Worm (Caenorhabditis elegans) whole organism, dauer: ENCODE data around the gene F21D9.8.
"Not testable (repeated sequence)": the region's sequence is repeated elsewhere in the genome, so short reads cannot be mapped to it uniquely, and the experiment has no call there.

Experiments
- unc-62 ChIP-seq: sonication (generic microtip); optimal IDR thresholded peaks from 2 replicates; lab custom pipeline; 2017; ENCODE audit warnings: missing biosample characterization, missing genetic modification reagents, missing genetic modification characterization

The F21D9.8 gene

DNA sequence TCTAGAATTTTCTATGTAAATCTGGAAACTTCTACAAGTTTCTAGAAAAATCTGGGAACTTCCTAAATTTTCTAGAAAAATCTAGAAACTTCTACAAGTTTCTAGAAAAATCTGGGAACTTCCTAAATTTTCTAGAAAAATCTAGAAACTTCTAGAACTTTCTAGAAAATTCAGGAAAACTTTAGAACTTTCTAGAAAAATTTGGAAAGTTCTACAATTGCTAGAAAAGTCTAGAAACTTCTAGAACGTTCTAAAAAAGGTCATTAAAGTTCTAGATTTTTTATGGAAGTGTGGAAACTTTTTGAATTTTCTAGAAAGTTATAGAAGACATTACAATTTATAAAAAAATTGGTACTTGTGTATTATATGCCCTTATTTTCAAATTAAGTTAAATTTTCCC, 13.2 kb upstream of the F21D9.8 start, which contains the start of gene F55C9.5:
Gene F55C9.5, minus strand, starts transcription at position 101 of the 400 bp plus-strand sequence.
- no peak for TF ChIP-seq unc-62 (GFP tag; lab: Kevin White, UChicago)

DNA sequence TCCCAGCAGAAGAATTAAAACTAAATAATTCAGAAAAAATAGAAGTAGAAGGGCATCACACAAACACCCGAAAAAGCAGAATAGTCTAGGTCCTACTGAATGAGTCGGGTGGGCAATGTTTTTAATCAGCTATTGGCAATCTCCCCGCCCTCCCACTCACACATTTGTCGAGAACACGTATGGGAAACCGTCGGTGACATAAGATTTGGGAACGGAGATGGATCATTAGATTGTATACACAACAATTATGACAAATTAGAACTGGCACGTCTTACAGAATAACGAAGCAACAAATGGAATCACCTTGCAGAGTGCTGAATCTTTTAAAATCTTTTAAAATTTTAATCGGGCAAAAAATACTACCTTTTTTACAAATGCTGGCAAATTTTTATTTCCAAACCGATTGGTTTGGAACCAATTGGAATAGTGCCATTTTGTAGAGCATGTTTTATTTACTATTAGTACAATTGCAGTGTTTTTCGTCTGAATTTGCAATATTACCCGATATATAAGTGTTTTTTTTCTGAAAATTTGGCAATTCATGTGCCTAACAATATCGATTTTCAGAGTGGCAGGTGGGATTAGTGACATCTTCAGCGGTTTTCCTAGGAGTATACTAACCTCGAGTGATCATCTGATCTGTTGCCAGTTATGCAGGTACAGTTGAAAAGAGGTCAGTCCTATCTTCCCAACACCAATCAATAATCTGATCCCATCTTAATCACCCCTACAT, 8.5 kb upstream of the F21D9.8 start, which contains the start of the genes F55C9.3 and fbxb-57:
Gene F55C9.3, minus strand, starts transcription at position 101 of the 733 bp plus-strand sequence.
Gene fbxb-57, plus strand, starts transcription at position 683 of the 733 bp plus-strand sequence.
- TF ChIP-seq unc-62 (GFP tag; lab: Kevin White, UChicago) = no peak

DNA sequence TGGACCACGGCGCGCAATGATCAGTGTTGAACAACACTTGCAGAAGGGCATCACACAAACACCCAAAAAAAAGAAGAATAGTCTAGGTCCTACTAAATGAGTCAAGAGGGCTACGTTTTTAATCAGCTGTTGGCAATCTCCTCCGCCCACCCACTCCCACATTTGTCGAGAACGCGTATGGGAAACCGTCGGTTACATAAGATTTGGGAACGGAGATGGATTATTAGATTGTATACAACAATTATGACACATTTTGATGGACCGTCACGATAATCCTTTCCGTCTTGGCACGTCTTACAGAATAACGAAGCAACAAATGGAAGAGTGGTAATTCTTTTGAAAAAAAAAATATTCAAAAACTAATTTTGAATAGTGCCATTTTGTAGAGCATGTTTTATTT, 6.1 kb upstream of the F21D9.8 start:
- TF ChIP-seq unc-62 (GFP tag; lab: Kevin White, UChicago) = no peak

DNA sequence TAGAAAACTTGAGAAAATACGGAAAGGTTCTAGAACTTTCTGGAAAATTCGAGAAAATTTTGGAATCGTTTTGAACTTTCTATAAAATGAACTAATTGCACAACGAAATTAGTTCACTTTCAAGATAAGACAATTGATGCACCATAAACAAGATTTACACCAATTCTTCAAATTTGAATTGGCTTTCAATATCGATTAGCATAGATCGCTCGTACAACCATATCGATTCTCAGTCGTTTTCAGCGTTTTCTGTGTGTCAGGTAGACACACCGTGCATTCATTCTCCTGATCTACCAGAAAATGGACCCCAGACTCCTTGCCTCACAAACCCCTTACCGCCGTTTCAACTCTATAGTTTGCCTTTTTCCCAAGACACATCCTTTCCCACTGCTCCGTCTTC, 2.5 kb upstream of the F21D9.8 start, which contains the start of gene fbxb-117:
Gene fbxb-117, plus strand, starts transcription at position 301 of the 400 bp plus-strand sequence.
- TF ChIP-seq unc-62 (GFP tag; lab: Kevin White, UChicago) = no peak

DNA sequence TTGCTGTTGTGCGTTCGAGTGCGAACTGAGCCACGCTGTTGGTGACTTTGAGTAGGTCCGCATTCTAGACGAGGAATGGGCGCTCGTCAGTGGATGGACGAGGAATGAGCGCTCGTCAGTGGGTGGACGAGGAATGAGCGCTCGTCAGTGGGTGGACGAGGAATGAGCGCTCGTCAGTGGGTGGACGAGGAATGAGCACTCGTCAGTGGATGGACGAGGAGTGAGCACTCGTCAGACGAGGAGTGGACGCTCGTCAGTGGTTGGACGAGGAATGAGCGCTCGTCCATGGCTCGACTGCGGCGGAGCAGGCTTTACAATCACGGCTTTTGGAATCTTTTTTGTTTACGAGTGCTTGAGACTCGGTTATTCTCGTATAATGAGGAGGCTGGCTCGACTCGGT, 1.3 kb downstream of the F21D9.8 start:
- TF ChIP-seq unc-62 (GFP tag; lab: Kevin White, UChicago) = no peak

DNA sequence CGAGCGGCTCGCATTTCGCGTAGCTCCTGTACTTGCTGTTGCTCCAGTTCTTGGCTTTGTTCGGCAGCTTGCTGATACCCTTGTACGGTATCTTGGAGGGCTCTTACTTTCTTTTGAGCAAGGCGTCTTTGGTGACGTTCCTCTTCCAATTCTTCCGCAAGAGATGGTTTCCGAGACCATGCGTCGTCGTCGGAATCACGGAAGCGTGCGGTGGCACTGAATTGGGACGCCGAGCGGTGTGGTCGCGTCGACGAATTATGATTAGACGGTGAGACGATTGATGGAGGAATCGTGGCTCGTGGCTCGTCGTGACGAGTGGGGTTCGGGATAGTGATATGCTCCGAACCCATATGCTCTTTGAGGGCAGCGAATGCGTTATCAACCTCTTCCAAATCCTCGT, 3.4 kb downstream of the F21D9.8 start:
- no peak for TF ChIP-seq unc-62 (GFP tag; lab: Kevin White, UChicago)

DNA sequence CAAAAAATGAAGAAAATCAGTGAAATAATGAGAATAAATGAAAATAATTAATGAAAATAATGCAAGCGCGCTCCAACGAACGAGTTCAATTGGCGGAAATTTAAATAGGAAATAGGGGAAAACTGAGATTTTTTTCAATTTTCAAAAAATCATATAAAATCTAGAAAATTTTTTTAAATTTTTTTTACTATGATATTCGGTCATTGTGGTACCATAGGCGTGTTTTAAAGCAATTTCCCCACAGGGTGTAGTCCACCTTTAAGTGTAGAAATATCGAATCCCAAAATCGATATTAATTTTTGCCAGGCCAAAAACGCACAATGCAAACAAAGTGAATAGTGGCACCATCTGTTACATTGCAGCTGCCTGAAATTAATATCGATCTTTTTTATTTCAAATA, 15.6 kb downstream of the F21D9.8 start, which contains the start of gene F21D9.1:
Gene F21D9.1, plus strand, starts transcription at position 301 of the 400 bp plus-strand sequence.
- TF ChIP-seq unc-62 (GFP tag; lab: Kevin White, UChicago) = not testable (repeated sequence)

DNA sequence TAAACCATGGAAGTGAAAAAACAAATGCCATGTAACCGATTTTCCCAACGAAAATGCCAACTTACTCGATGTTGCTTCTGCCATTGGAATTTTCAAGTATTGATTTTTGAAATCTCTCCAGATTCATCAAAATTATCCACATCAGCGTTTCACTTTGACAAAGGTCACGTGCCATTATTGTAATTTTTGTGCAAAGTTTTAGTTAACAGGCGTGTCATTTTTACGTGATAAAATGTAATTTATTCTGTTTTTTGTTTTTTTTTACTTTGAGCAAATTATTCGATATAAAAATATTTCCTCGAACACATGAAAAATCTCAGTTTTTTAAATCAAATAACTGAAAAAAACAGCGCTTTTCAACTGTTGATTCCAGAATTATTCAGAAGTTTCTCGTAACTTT, 17.4 kb downstream of the F21D9.8 start, which contains the start of gene F21D9.2:
Gene F21D9.2, minus strand, starts transcription at position 101 of the 400 bp plus-strand sequence.
- no peak for TF ChIP-seq unc-62 (GFP tag; lab: Kevin White, UChicago)

DNA sequence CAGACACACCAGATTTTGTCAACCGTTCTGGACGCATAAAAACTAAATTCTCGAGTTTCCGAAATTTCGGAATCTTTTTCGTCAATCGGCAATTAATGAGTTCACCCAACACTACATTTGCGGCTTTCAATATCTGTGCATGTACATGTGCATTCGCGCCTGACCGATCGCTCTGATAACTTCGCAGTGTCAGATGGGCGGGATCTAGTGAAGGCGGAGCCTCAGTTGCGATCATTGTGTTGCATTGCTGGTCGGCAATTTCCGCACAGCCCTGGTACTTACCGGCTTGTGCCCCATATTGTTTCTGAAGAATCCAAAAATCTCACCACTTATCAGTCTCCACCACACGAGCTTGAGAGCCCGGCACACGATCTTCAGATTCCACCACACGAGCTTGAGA, 19.1 kb downstream of the F21D9.8 start:
- no peak for TF ChIP-seq unc-62 (GFP tag; lab: Kevin White, UChicago)

DNA sequence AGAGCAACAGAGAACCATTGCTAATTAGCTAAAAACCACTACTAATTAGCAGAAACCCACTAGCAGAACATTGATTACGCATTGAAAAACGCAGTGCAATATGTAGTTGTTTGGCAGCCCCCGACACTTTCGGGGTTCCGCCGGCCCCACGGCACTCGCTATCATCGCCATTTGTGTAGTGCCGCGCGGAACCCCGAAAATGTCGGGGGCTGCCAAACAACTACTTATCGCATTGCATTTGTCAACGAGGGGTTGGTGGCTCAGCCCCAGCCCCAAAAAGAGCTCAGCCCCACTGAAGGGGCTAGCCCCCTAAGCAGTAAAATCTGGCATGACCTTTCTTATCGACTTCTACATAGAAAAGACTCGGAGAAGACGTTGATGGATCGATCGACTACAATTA, 20.4 kb downstream of the F21D9.8 start:
- no peak for TF ChIP-seq unc-62 (GFP tag; lab: Kevin White, UChicago)

DNA sequence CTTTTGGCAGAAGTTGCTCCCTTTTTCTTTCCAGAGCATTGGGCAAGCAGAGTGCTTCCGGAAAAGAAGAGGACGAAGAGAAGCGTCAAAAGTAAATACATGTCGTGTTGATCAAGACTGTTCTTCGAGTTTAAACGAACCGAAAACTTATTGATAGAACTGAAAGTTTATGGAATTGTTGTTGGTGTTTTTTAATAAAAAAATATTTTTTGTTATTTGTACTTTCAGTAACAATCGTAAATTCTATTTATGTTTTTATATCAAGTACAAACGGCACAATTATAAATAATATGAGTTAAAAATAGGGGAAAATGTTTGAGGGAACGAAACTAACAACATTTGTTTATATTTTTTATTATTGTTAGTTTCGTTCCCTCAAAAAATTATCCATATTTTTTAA, 22.1 kb downstream of the F21D9.8 start, which contains the start of gene F21D9.3:
Gene F21D9.3, minus strand, starts transcription at position 101 of the 400 bp plus-strand sequence.
- TF ChIP-seq unc-62 (GFP tag; lab: Kevin White, UChicago) = no peak

DNA sequence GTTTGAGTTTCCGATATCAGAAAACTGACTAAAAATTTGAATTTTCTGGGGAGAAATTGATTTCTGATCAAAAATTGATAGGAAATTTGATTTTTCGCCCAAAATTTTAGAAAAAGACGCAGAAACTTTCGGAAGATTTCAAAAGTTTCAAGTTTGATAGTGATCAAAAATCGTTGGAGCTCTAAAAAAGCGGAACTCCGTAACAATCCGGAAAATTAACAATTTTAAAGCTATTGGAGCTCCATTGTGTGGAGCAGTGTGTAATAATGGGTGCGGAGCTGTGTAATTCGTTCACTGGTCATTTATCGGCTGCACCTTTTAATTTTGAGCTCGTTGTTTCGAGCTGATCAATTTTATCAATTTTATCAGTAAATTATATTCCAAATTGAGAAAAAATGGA, 26.3 kb downstream of the F21D9.8 start, which contains the start of gene F21D9.4:
Gene F21D9.4, plus strand, starts transcription at position 301 of the 400 bp plus-strand sequence.
- TF ChIP-seq unc-62 (GFP tag; lab: Kevin White, UChicago) = no peak

DNA sequence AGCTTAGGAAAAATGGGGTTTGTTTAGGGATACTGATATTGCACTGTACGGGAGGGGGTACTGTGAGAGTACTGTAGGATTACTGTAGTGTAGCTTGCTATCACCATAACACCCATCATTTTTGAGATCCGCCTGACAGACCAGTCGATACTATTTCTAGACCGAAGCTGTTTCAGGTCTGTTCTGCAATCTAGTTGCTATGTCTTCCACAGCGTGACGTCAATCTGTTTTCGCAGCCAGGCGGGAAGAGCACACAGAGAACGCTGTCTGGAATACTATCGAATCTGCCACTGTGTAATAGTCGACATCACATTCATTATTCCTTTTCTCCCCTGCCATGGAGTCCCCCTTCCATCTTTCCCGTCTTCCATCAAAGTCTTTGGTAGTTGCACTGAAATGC, 27.9 kb downstream of the F21D9.8 start, which contains the start of gene F21D9.11:
Gene F21D9.11, plus strand, starts transcription at position 301 of the 400 bp plus-strand sequence.
- TF ChIP-seq unc-62 (GFP tag; lab: Kevin White, UChicago) = no peak

DNA sequence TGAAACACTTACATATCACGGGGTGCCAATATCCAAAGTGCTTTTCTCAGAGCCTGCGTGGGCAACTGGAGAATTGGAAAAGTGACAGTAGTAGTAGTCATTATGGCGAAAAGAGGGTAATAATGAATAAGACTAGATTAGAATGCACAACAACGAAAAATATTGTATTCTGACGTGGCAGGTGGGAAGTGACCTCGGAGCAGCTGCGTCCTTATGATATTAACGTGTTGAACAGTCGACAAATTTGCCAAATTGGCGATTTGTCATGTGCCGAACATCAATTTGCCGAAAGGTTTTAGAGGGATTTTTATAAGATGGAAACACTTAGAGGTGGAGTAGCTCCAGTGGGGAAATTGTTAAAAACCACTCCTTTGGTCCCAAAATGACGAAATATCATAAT, 28.8 kb downstream of the F21D9.8 start, which contains the start of gene str-81:
Gene str-81, minus strand, starts transcription at position 101 of the 400 bp plus-strand sequence.
- no peak for TF ChIP-seq unc-62 (GFP tag; lab: Kevin White, UChicago)

DNA sequence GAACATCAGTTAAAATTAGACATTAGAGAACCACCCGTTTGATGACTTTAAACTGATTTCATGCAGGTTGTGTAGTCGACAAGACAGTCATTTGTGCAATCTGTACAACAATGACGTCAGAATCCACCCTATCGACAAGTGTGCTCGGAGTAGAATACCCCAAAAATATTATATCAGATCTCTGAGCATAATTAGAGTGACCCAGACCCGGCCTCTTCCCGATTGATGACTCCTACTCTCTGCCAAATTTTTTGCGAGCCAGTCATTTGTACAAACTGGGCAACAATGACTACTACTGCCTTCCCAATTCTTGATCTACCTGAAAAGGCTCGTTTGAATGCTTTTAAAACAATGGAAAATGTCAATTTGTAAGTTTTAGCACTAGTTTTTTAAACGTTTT, 39.7 kb downstream of the F21D9.8 start, which contains the start of the genes fbxb-115 and fbxb-1:
Gene fbxb-115, minus strand, starts transcription at position 101 of the 400 bp plus-strand sequence.
Gene fbxb-1, plus strand, starts transcription at position 226 of the 400 bp plus-strand sequence.
- TF ChIP-seq unc-62 (GFP tag; lab: Kevin White, UChicago) = no peak

DNA sequence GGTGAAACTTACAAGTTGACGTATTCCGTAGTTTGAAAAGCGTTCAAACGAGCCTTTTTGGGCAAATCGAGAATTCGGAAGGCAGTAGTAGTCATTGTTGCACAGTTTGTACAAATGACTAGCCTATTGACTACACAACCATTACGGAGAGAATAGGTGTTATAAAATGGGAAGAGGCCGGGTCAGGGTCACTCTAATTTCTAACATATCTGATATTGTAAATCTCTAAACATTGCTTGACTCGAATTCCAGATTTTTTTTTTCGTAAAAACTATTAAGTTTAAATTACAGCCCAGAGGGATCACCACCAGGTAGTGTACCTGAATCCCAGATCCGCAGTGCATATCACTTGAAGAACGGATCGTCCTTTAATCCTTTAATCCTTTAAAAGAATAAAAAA, 42.6 kb downstream of the F21D9.8 start, which contains the start of gene fbxb-2:
Gene fbxb-2, minus strand, starts transcription at position 101 of the 400 bp plus-strand sequence.
- TF ChIP-seq unc-62 (GFP tag; lab: Kevin White, UChicago) = no peak
